5 fruit fly cellular contexts compared by ENCODE assay signal in genomic region chrX:7969188-7969829, dm6.
TF ChIP-seq lines count a peak whose summit lies in the region.

No protein-coding gene starts in this region.

- TF ChIP-seq CTCF in whole organism, embryonic (GFP tag; optimal IDR thresholded peaks at IDR 0.05; lab: Kevin White, UChicago), result no peak

TF ChIP-seq in whole organism, adult, 20 proteins besides CTCF, POLR2A, EP300 and RAD21:
- no peak for TF ChIP-seq CG33017 (tag; optimal IDR thresholded peaks at IDR 0.05; lab: Kevin White, UChicago)
- TF ChIP-seq CG1620 (GFP tag; optimal IDR thresholded peaks at IDR 0.05; lab: Kevin White, UChicago), result no peak
- no peak for TF ChIP-seq CG12768 (GFP tag; optimal IDR thresholded peaks at IDR 0.05; lab: Kevin White, UChicago)
- TF ChIP-seq ovo (GFP tag; optimal IDR thresholded peaks at IDR 0.05; lab: Kevin White, UChicago), result no peak
- no peak for TF ChIP-seq tj (GFP tag; optimal IDR thresholded peaks at IDR 0.05; lab: Kevin White, UChicago)
- TF ChIP-seq CG14711 (tag; optimal IDR thresholded peaks at IDR 0.05; lab: Kevin White, UChicago), result peak; percentile 5
- TF ChIP-seq CG7101 (tag; optimal IDR thresholded peaks at IDR 0.05; lab: Kevin White, UChicago), result no peak
- no peak for TF ChIP-seq CG11617 (GFP tag; optimal IDR thresholded peaks at IDR 0.05; lab: Kevin White, UChicago)
- TF ChIP-seq Hr96 (GFP tag; optimal IDR thresholded peaks at IDR 0.05; lab: Kevin White, UChicago), result no peak
- TF ChIP-seq cnc (optimal IDR thresholded peaks at IDR 0.05; lab: Kevin White, UChicago), result no peak
- no peak for TF ChIP-seq CG7045 (GFP tag; optimal IDR thresholded peaks at IDR 0.05; lab: Kevin White, UChicago)
- TF ChIP-seq Crg-1 (GFP tag; optimal IDR thresholded peaks at IDR 0.05; lab: Kevin White, UChicago), result peak; percentile 54
- peak; percentile 58 for TF ChIP-seq bab1 (GFP tag; optimal IDR thresholded peaks at IDR 0.05; lab: Kevin White, UChicago)
- TF ChIP-seq Clk (GFP tag; optimal IDR thresholded peaks at IDR 0.05; lab: Kevin White, UChicago), result no peak
- peak; percentile 19 for TF ChIP-seq pad (GFP tag; optimal IDR thresholded peaks at IDR 0.05; lab: Kevin White, UChicago)
- peak; percentile 9 for TF ChIP-seq Mnt (GFP tag; optimal IDR thresholded peaks at IDR 0.05; lab: Kevin White, UChicago)
- TF ChIP-seq kay (GFP tag; lab: Kevin White, UChicago; ENCODE audit: borderline replicate concordance), result no peak

TF ChIP-seq in whole organism, embryonic, 481 proteins besides CTCF, POLR2A, EP300 and RAD21 (continues in another document):
- peak; percentile 30 for TF ChIP-seq Fer1 (GFP tag; optimal IDR thresholded peaks at IDR 0.05; lab: Kevin White, UChicago)
- TF ChIP-seq ERR (GFP tag; optimal IDR thresholded peaks at IDR 0.05; lab: Kevin White, UChicago), result no peak
- no peak for TF ChIP-seq CG18011 (GFP tag; optimal IDR thresholded peaks at IDR 0.05; lab: Kevin White, UChicago)
- peak; percentile 18 for TF ChIP-seq CG18599 (GFP tag; optimal IDR thresholded peaks at IDR 0.05; lab: Kevin White, UChicago)
- TF ChIP-seq corto (GFP tag; optimal IDR thresholded peaks at IDR 0.05; lab: Kevin White, UChicago), result no peak
- peak; percentile 41 for TF ChIP-seq pzg (GFP tag; optimal IDR thresholded peaks at IDR 0.05; lab: Kevin White, UChicago)
- no peak for TF ChIP-seq CG34422 (GFP tag; IDR thresholded peaks at IDR 0.05; lab: Robert Waterston, UW)
- TF ChIP-seq CG13123 (GFP tag; optimal IDR thresholded peaks at IDR 0.05; lab: Kevin White, UChicago), result no peak
- TF ChIP-seq ato (GFP tag; IDR thresholded peaks at IDR 0.05; lab: Robert Waterston, UW; ENCODE audit: partially characterized antibody), result peak; percentile 14; the same call in 1 of the 2 replicates
- TF ChIP-seq D19B (GFP tag; optimal IDR thresholded peaks at IDR 0.05; lab: Kevin White, UChicago), result no peak
- TF ChIP-seq nmo (GFP tag; optimal IDR thresholded peaks at IDR 0.05; lab: Kevin White, UChicago), result peak; percentile 44
- TF ChIP-seq mam (GFP tag; optimal IDR thresholded peaks at IDR 0.05; lab: Kevin White, UChicago), result no peak
- TF ChIP-seq dati (GFP tag; IDR thresholded peaks at IDR 0.05; lab: Robert Waterston, UW), result no peak
- no peak for TF ChIP-seq CG13624 (GFP tag; optimal IDR thresholded peaks at IDR 0.05; lab: Kevin White, UChicago)
- TF ChIP-seq Oaz (GFP tag; IDR thresholded peaks at IDR 0.05; lab: Robert Waterston, UW), result no peak
- TF ChIP-seq nerfin-1 (tag; optimal IDR thresholded peaks at IDR 0.05; lab: Kevin White, UChicago), result peak; percentile 34
- TF ChIP-seq Hsf (GFP tag; optimal IDR thresholded peaks at IDR 0.05; lab: Kevin White, UChicago), result no peak
- peak; percentile 88 for TF ChIP-seq Tbp (GFP tag; optimal IDR thresholded peaks at IDR 0.05; lab: Kevin White, UChicago)
- TF ChIP-seq CG11456 (GFP tag; IDR thresholded peaks at IDR 0.05; lab: Robert Waterston, UW), result no peak

TF ChIP-seq in whole organism, prepupa, 60 proteins besides CTCF, POLR2A, EP300 and RAD21 (continues in another document):
- TF ChIP-seq fd85E (GFP tag; optimal IDR thresholded peaks at IDR 0.05; lab: Kevin White, UChicago), result no peak
- no peak for TF ChIP-seq Lpt (GFP tag; optimal IDR thresholded peaks at IDR 0.05; lab: Kevin White, UChicago)
- no peak for TF ChIP-seq Eip75B (GFP tag; optimal IDR thresholded peaks at IDR 0.05; lab: Kevin White, UChicago)
- TF ChIP-seq CG16779 (tag; optimal IDR thresholded peaks at IDR 0.05; lab: Kevin White, UChicago), result peak; percentile 1
- no peak for TF ChIP-seq salr (GFP tag; optimal IDR thresholded peaks at IDR 0.05; lab: Kevin White, UChicago)
- no peak for TF ChIP-seq CG10669 (GFP tag; optimal IDR thresholded peaks at IDR 0.05; lab: Kevin White, UChicago)
- TF ChIP-seq CG9139 (GFP tag; optimal IDR thresholded peaks at IDR 0.05; lab: Kevin White, UChicago), result no peak
- TF ChIP-seq CG8119 (GFP tag; IDR thresholded peaks at IDR 0.05; lab: Robert Waterston, UW), result no peak; the same call in 2 of the 3 replicates
- TF ChIP-seq CG11294 (GFP tag; IDR thresholded peaks at IDR 0.05; lab: Robert Waterston, UW), result no peak
- TF ChIP-seq CG4318 (GFP tag; optimal IDR thresholded peaks at IDR 0.05; lab: Kevin White, UChicago), result no peak
- TF ChIP-seq CG11762 (GFP tag; optimal IDR thresholded peaks at IDR 0.05; lab: Kevin White, UChicago; ENCODE audit: insufficient read depth), result no peak
- TF ChIP-seq eg (GFP tag; IDR thresholded peaks at IDR 0.05; lab: Robert Waterston, UW), result 0 out of 3 replicates have a peak, but pooled peaks have one; percentile 15
- no peak for TF ChIP-seq CG8632 (GFP tag; optimal IDR thresholded peaks at IDR 0.05; lab: Kevin White, UChicago)
- no peak for TF ChIP-seq Hr38 (GFP tag; optimal IDR thresholded peaks at IDR 0.05; lab: Kevin White, UChicago)
- peak; percentile 10 for TF ChIP-seq CG3032 (tag; optimal IDR thresholded peaks at IDR 0.05; lab: Kevin White, UChicago)
- peak; percentile 4 for TF ChIP-seq achi (GFP tag; optimal IDR thresholded peaks at IDR 0.05; lab: Kevin White, UChicago)
- no peak for TF ChIP-seq OdsH (GFP tag; optimal IDR thresholded peaks at IDR 0.05; lab: Kevin White, UChicago)
- TF ChIP-seq net (GFP tag; optimal IDR thresholded peaks at IDR 0.05; lab: Kevin White, UChicago), result no peak
- no peak for TF ChIP-seq CG6276 (GFP tag; optimal IDR thresholded peaks at IDR 0.05; lab: Kevin White, UChicago)
- TF ChIP-seq Met (GFP tag; optimal IDR thresholded peaks at IDR 0.05; lab: Kevin White, UChicago), result no peak

TF ChIP-seq in whole organism, pupa, 21 proteins besides CTCF, POLR2A, EP300 and RAD21:
- peak; percentile 17 for TF ChIP-seq CG8159 (tag; optimal IDR thresholded peaks at IDR 0.05; lab: Kevin White, UChicago)
- 0 out of 3 replicates have a peak, but pooled peaks have one; percentile 17 for TF ChIP-seq CG4496 (GFP tag; IDR thresholded peaks at IDR 0.05; lab: Robert Waterston, UW)
- TF ChIP-seq Ets98B (GFP tag; IDR thresholded peaks at IDR 0.05; lab: Robert Waterston, UW), result peak; percentile 28; the same call in 1 of the 2 replicates
- no peak for TF ChIP-seq CG8301 (tag; optimal IDR thresholded peaks at IDR 0.05; lab: Kevin White, UChicago)
- 0 out of 2 replicates have a peak, but pooled peaks have one; percentile 18 for TF ChIP-seq CG12605 (GFP tag; IDR thresholded peaks at IDR 0.05; lab: Robert Waterston, UW)

TF ChIP-seq in whole organism, wandering third instar larva, 38 proteins besides CTCF, POLR2A, EP300 and RAD21:
- TF ChIP-seq brk (GFP tag; optimal IDR thresholded peaks at IDR 0.05; lab: Kevin White, UChicago) (no peak), woc (GFP tag; optimal IDR thresholded peaks at IDR 0.05; lab: Kevin White, UChicago) (peak; percentile 81), HLH106 (tag; optimal IDR thresholded peaks at IDR 0.05; lab: Kevin White, UChicago) (peak; percentile 17), sv (GFP tag; optimal IDR thresholded peaks at IDR 0.05; lab: Kevin White, UChicago) (no peak), Dif (GFP tag; optimal IDR thresholded peaks at IDR 0.05; lab: Kevin White, UChicago; ENCODE audit: partially characterized antibody) (peak; percentile 34), Hnf4 (GFP tag; optimal IDR thresholded peaks at IDR 0.05; lab: Kevin White, UChicago) (no peak), sage (GFP tag; optimal IDR thresholded peaks at IDR 0.05; lab: Kevin White, UChicago) (no peak), psq (GFP tag; optimal IDR thresholded peaks at IDR 0.05; lab: Kevin White, UChicago) (no peak), Mio (GFP tag; optimal IDR thresholded peaks at IDR 0.05; lab: Kevin White, UChicago) (no peak), br (GFP tag; optimal IDR thresholded peaks at IDR 0.05; lab: Kevin White, UChicago) (no peak), h (GFP tag; optimal IDR thresholded peaks at IDR 0.05; lab: Kevin White, UChicago) (no peak), CG9705 (GFP tag; optimal IDR thresholded peaks at IDR 0.05; lab: Kevin White, UChicago) (no peak), CG32264 (GFP tag; optimal IDR thresholded peaks at IDR 0.05; lab: Kevin White, UChicago) (no peak), ey (GFP tag; optimal IDR thresholded peaks at IDR 0.05; lab: Kevin White, UChicago) (no peak), Myc (optimal IDR thresholded peaks at IDR 0.05; lab: Kevin White, UChicago) (peak; percentile 98), Vsx2 (GFP tag; optimal IDR thresholded peaks at IDR 0.05; lab: Kevin White, UChicago; ENCODE audit: partially characterized antibody) (no peak), Sp1 (GFP tag; optimal IDR thresholded peaks at IDR 0.05; lab: Kevin White, UChicago) (no peak), jim (GFP tag; optimal IDR thresholded peaks at IDR 0.05; lab: Kevin White, UChicago) (no peak), Dfd (GFP tag; optimal IDR thresholded peaks at IDR 0.05; lab: Kevin White, UChicago) (no peak), Abd-B (GFP tag; optimal IDR thresholded peaks at IDR 0.05; lab: Kevin White, UChicago) (no peak), Hr78 (GFP tag; optimal IDR thresholded peaks at IDR 0.05; lab: Kevin White, UChicago) (no peak), CrebA (GFP tag; optimal IDR thresholded peaks at IDR 0.05; lab: Kevin White, UChicago; ENCODE audit: borderline replicate concordance) (no peak), OdsH (GFP tag; optimal IDR thresholded peaks at IDR 0.05; lab: Kevin White, UChicago) (no peak), GATAd (GFP tag; optimal IDR thresholded peaks at IDR 0.05; lab: Kevin White, UChicago) (no peak), foxo (GFP tag; optimal IDR thresholded peaks at IDR 0.05; lab: Kevin White, UChicago) (no peak), N (GFP tag; optimal IDR thresholded peaks at IDR 0.05; lab: Kevin White, UChicago) (no peak), Jra (GFP tag; optimal IDR thresholded peaks at IDR 0.05; lab: Kevin White, UChicago) (no peak), usp (GFP tag; optimal IDR thresholded peaks at IDR 0.05; lab: Kevin White, UChicago) (no peak), rgr (GFP tag; optimal IDR thresholded peaks at IDR 0.05; lab: Kevin White, UChicago) (no peak), Rel (GFP tag; optimal IDR thresholded peaks at IDR 0.05; lab: Kevin White, UChicago) (no peak), Rel (tag; optimal IDR thresholded peaks at IDR 0.05; lab: Kevin White, UChicago) (no peak)
